Worm (Caenorhabditis elegans) whole organism, mixed stage, embryonic: ENCODE measurements around the gene F47G3.4.

Source experiments
- bed-3 ChIP-seq: fragments of 200-800 bp; sonication (Bioruptor generic); optimal IDR thresholded peaks from 3 replicates; lab custom pipeline; 2018; ENCODE audit warnings: mild to moderate bottlenecking, missing genetic modification characterization, moderate library complexity, missing compliant biosample characterization
- nhr-76 ChIP-seq: sonication (generic microtip); optimal IDR thresholded peaks from 2 replicates; lab custom pipeline; 2017; ENCODE audit warnings: missing biosample characterization, missing genetic modification characterization
- pha-4 ChIP-seq: fragments of 150-350 bp; optimal IDR thresholded peaks from 2 replicates; lab custom pipeline; 2018; ENCODE audit warnings: missing biosample characterization, missing genetic modification reagents, missing genetic modification characterization
- unc-39 ChIP-seq: fragments of 150-350 bp; optimal IDR thresholded peaks from 2 replicates; lab custom pipeline; 2014; ENCODE audit warnings: missing biosample characterization, missing genetic modification characterization
- ztf-11 ChIP-seq: fragments of 150-350 bp; optimal IDR thresholded peaks from 2 replicates; lab custom pipeline; 2014; ENCODE audit warnings: missing biosample characterization, missing genetic modification characterization

- no peak for TF ChIP-seq ztf-11 (tag; lab: Kevin White, UChicago)
- TF ChIP-seq pha-4 (tag; lab: Kevin White, UChicago), result peak; percentile 4
- no peak for TF ChIP-seq unc-39 (tag; lab: Kevin White, UChicago)
- TF ChIP-seq nhr-76 (tag; lab: Kevin White, UChicago), result no peak
- TF ChIP-seq bed-3, result no peak
Measured at ce11 chrX:2425284-2425683, 43.9 kb downstream of the F47G3.4 start.
